Fruit fly (Drosophila melanogaster) whole organism, wandering third instar larva: ENCODE data around the gene wake.

Experiments used
- Abd-B ChIP-seq: fragments of >200 bp; optimal IDR thresholded peaks from 2 replicates; lab custom pipeline; 2017; ENCODE audit warnings: missing biosample characterization, missing genetic modification characterization
- CG32264 ChIP-seq: fragments of 200-800 bp; sonication (Bioruptor generic); optimal IDR thresholded peaks from 2 replicates; lab custom pipeline; 2016; ENCODE audit warnings: missing biosample characterization, missing genetic modification characterization
- CG9705 ChIP-seq: fragments of 200-800 bp; sonication (Bioruptor generic); optimal IDR thresholded peaks from 2 replicates; lab custom pipeline; 2018; ENCODE audit warnings: missing biosample characterization, mild to moderate bottlenecking, missing genetic modification characterization
- CrebA ChIP-seq: fragments of 200-800 bp; sonication (Bioruptor generic); optimal IDR thresholded peaks from 2 replicates; lab custom pipeline; 2016; ENCODE audit warnings: missing biosample characterization, mild to moderate bottlenecking, missing genetic modification characterization, borderline replicate concordance
- Dfd ChIP-seq: fragments of >200 bp; optimal IDR thresholded peaks from 2 replicates; lab custom pipeline; 2017; ENCODE audit warnings: missing biosample characterization, missing genetic modification characterization
- Dif ChIP-seq: fragments of 200-275, 200-300 bp; sonication (Bioruptor generic); optimal IDR thresholded peaks from 2 replicates; lab custom pipeline; 2018; ENCODE audit warnings: missing biosample characterization, missing genetic modification characterization; ENCODE audit not compliant: partially characterized antibody
- GATAd ChIP-seq: sonication (Bioruptor generic); optimal IDR thresholded peaks from 2 replicates; lab custom pipeline; 2016; ENCODE audit warnings: missing biosample characterization, missing genetic modification characterization
- HLH106 ChIP-seq: fragments of 200-800 bp; optimal IDR thresholded peaks from 3 replicates; lab custom pipeline; 2019; ENCODE audit warnings: missing biosample characterization, mild to moderate bottlenecking, missing genetic modification characterization, moderate library complexity
- Hnf4 ChIP-seq: fragments of 200-800 bp; sonication (Bioruptor generic); optimal IDR thresholded peaks from 2 replicates; lab custom pipeline; 2016; ENCODE audit warnings: missing biosample characterization, mild to moderate bottlenecking, missing genetic modification characterization
- Hr78 ChIP-seq: fragments of >200 bp; optimal IDR thresholded peaks from 2 replicates; lab custom pipeline; 2017; ENCODE audit warnings: missing biosample characterization, missing genetic modification characterization
- Hr83 ChIP-seq: fragments of 200-300 bp; sonication (Bioruptor generic); optimal IDR thresholded peaks from 2 replicates; lab custom pipeline; 2016; ENCODE audit warnings: missing biosample characterization, mild to moderate bottlenecking, missing genetic modification characterization, moderate library complexity; ENCODE audit not compliant: poor library complexity, severe bottlenecking
- Jra ChIP-seq: sonication (Bioruptor generic); optimal IDR thresholded peaks from 2 replicates; lab custom pipeline; 2016; ENCODE audit warnings: missing biosample characterization, missing genetic modification characterization
- Mio ChIP-seq: sonication (Bioruptor generic); optimal IDR thresholded peaks from 2 replicates; lab custom pipeline; 2016; ENCODE audit warnings: missing biosample characterization, missing genetic modification characterization
- Myc ChIP-seq: fragments of >200 bp; optimal IDR thresholded peaks from 2 replicates; lab custom pipeline; 2017
- N ChIP-seq: fragments of >200 bp; optimal IDR thresholded peaks from 2 replicates; lab custom pipeline; 2018; ENCODE audit warnings: missing biosample characterization, missing external identifiers, missing genetic modification characterization
- OdsH ChIP-seq: fragments of 200-800 bp; sonication (Bioruptor generic); optimal IDR thresholded peaks from 2 replicates; lab custom pipeline; 2016; ENCODE audit warnings: missing biosample characterization, mild to moderate bottlenecking, missing genetic modification characterization
- Rel ChIP-seq, 2 experiments: fragments of 200-800 bp; sonication (Bioruptor generic) in 1 of 2; optimal IDR thresholded peaks; 2 replicates in 1 of 2; 3 replicates in 1 of 2; lab custom pipeline; 2016 to 2019; ENCODE audit warnings: mild to moderate bottlenecking in 2 of 2, missing biosample characterization in 2 of 2, missing genetic modification characterization in 2 of 2, moderate library complexity in 1 of 2
- Sp1 ChIP-seq: fragments of 200-800 bp; sonication (Bioruptor generic); optimal IDR thresholded peaks from 3 replicates; lab custom pipeline; 2019; ENCODE audit warnings: missing biosample characterization, mild to moderate bottlenecking, missing genetic modification characterization, moderate library complexity
- Vsx2 ChIP-seq: fragments of 200-300, 225-300 bp; sonication (Bioruptor generic); optimal IDR thresholded peaks from 2 replicates; lab custom pipeline; 2018; ENCODE audit warnings: missing biosample characterization, missing genetic modification characterization; ENCODE audit not compliant: partially characterized antibody
- br ChIP-seq: fragments of 200-800 bp; sonication (Bioruptor generic); optimal IDR thresholded peaks from 2 replicates; lab custom pipeline; 2016; ENCODE audit warnings: missing biosample characterization, missing genetic modification characterization
- brk ChIP-seq: fragments of 200-800 bp; sonication (Bioruptor generic); optimal IDR thresholded peaks from 2 replicates; lab custom pipeline; 2016; ENCODE audit warnings: missing biosample characterization, mild to moderate bottlenecking, missing genetic modification characterization
- dl ChIP-seq, 2 experiments: fragments of 175-275, 200-275 bp in 1 of 2; fragments of 200-275 bp in 1 of 2; sonication (Bioruptor generic); optimal IDR thresholded peaks; lab custom pipeline; 2018; ENCODE audit warnings: mild to moderate bottlenecking in 2 of 2, missing biosample characterization in 2 of 2, missing genetic modification characterization in 2 of 2, moderate library complexity in 2 of 2; ENCODE audit not compliant: partially characterized antibody in 2 of 2, insufficient read depth in 1 of 2
- dmrt93B ChIP-seq: fragments of 200-800 bp; sonication (Bioruptor generic); optimal IDR thresholded peaks from 2 replicates; lab custom pipeline; 2018; ENCODE audit warnings: missing biosample characterization, mild to moderate bottlenecking, missing genetic modification characterization
- dsf ChIP-seq: sonication (Bioruptor generic); optimal IDR thresholded peaks from 2 replicates; lab custom pipeline; 2016; ENCODE audit warnings: missing biosample characterization, missing genetic modification characterization, borderline replicate concordance
- ey ChIP-seq: fragments of 200-800 bp; sonication (Bioruptor generic); optimal IDR thresholded peaks from 2 replicates; lab custom pipeline; 2016; ENCODE audit warnings: missing biosample characterization, missing genetic modification characterization
- foxo ChIP-seq, 2 experiments: fragments of 200-800 bp; sonication (Bioruptor generic); optimal IDR thresholded peaks; 2 replicates in 1 of 2; 3 replicates in 1 of 2; lab custom pipeline; 2016 to 2017; ENCODE audit warnings: missing biosample characterization in 2 of 2, missing genetic modification characterization in 2 of 2
- fru ChIP-seq: fragments of 200-800 bp; sonication (Bioruptor generic); optimal IDR thresholded peaks from 3 replicates; lab custom pipeline; 2016; ENCODE audit warnings: missing biosample characterization, mild to moderate bottlenecking, missing genetic modification characterization
- h ChIP-seq: fragments of 200-800 bp; sonication (Bioruptor generic); optimal IDR thresholded peaks from 3 replicates; lab custom pipeline; 2016; ENCODE audit warnings: missing biosample characterization, mild to moderate bottlenecking, missing genetic modification characterization
- jim ChIP-seq: fragments of 175-275, 200-325 bp; sonication (Bioruptor generic); optimal IDR thresholded peaks from 2 replicates; lab custom pipeline; 2016; ENCODE audit warnings: missing biosample characterization, mild to moderate bottlenecking, missing genetic modification characterization
- lola ChIP-seq: fragments of >200 bp; optimal IDR thresholded peaks from 2 replicates; lab custom pipeline; 2017; ENCODE audit warnings: missing biosample characterization, missing genetic modification characterization
- pan ChIP-seq: fragments of >200 bp; optimal IDR thresholded peaks from 2 replicates; lab custom pipeline; 2017
- psq ChIP-seq: fragments of 200-800 bp; sonication (Bioruptor generic); optimal IDR thresholded peaks from 3 replicates; lab custom pipeline; 2017; ENCODE audit warnings: missing biosample characterization, mild to moderate bottlenecking, missing genetic modification characterization, moderate library complexity
- rgr ChIP-seq: fragments of 200-800 bp; sonication (Bioruptor generic); optimal IDR thresholded peaks from 3 replicates; lab custom pipeline; 2016; ENCODE audit warnings: missing biosample characterization, mild to moderate bottlenecking, missing genetic modification characterization
- sage ChIP-seq: fragments of 200-800 bp; sonication (Bioruptor generic); optimal IDR thresholded peaks from 2 replicates; lab custom pipeline; 2016; ENCODE audit warnings: missing biosample characterization, mild to moderate bottlenecking, missing genetic modification characterization
- sv ChIP-seq: fragments of 200-800 bp; sonication (Bioruptor generic); optimal IDR thresholded peaks from 3 replicates; lab custom pipeline; 2016; ENCODE audit warnings: missing biosample characterization, missing genetic modification characterization
- tai ChIP-seq: sonication (Bioruptor generic); optimal IDR thresholded peaks from 2 replicates; lab custom pipeline; 2016; ENCODE audit warnings: missing biosample characterization, missing genetic modification characterization
- usp ChIP-seq: fragments of >200 bp; optimal IDR thresholded peaks from 2 replicates; lab custom pipeline; 2017; ENCODE audit warnings: missing biosample characterization, missing genetic modification characterization
- woc ChIP-seq: sonication (Bioruptor generic); optimal IDR thresholded peaks from 2 replicates; lab custom pipeline; 2016; ENCODE audit warnings: missing biosample characterization, mild to moderate bottlenecking, missing genetic modification characterization

Gene wake

dm6 chr3R:22664274-22664673 is 24.7 kb downstream of the wake start:
- TF ChIP-seq sv (no peak), usp (GFP tag; lab: Kevin White, UChicago) (no peak)

- TF ChIP-seq Myc, result no peak
- TF ChIP-seq N (GFP tag; lab: Kevin White, UChicago), result peak; percentile 47
- TF ChIP-seq Sp1 (GFP tag; lab: Kevin White, UChicago), result peak; percentile 21
- peak; percentile 35 for TF ChIP-seq psq (GFP tag; lab: Kevin White, UChicago)
- no peak for TF ChIP-seq dsf (GFP tag; lab: Kevin White, UChicago)
- peak; percentile 14 for TF ChIP-seq Hr83 (GFP tag; lab: Kevin White, UChicago)
- TF ChIP-seq sv, result no peak
- TF ChIP-seq CG32264 (GFP tag; lab: Kevin White, UChicago), result no peak
- TF ChIP-seq Dif, result peak; percentile 19
- TF ChIP-seq Vsx2 (GFP tag; lab: Kevin White, UChicago), result no peak
- TF ChIP-seq Dfd, result no peak
- no peak for TF ChIP-seq foxo (GFP tag; optimal IDR thresholded peaks at IDR 0.05; lab: Kevin White, UChicago)
- TF ChIP-seq dl (GFP tag; optimal IDR thresholded peaks at IDR 0.05; lab: Kevin White, UChicago; ENCODE audit: insufficient read depth in 1 of 2, partially characterized antibody in 2 of 2), result peak; percentile 32 to 48
- no peak for TF ChIP-seq Hnf4
- no peak for TF ChIP-seq Rel (GFP tag; optimal IDR thresholded peaks at IDR 0.05; lab: Kevin White, UChicago)
- no peak for TF ChIP-seq Rel (tag; optimal IDR thresholded peaks at IDR 0.05; lab: Kevin White, UChicago)
Measured at dm6 chr3R:22666449-22667283, 27.1 kb downstream of the wake start.

dm6 chr3R:22667284-22667958 is 27.8 kb downstream of the wake start:
- TF ChIP-seq CrebA (GFP tag; lab: Kevin White, UChicago), result no peak
- no peak for TF ChIP-seq lola (GFP tag; lab: Kevin White, UChicago)
- no peak for TF ChIP-seq usp (GFP tag; lab: Kevin White, UChicago)
- TF ChIP-seq dmrt93B (GFP tag; lab: Kevin White, UChicago), result peak; percentile 89
- peak; percentile 51 for TF ChIP-seq Dfd
- TF ChIP-seq Rel (GFP tag; optimal IDR thresholded peaks at IDR 0.05; lab: Kevin White, UChicago), result no peak
- TF ChIP-seq Rel (tag; optimal IDR thresholded peaks at IDR 0.05; lab: Kevin White, UChicago), result peak; percentile 35
- TF ChIP-seq Hr83 (GFP tag; lab: Kevin White, UChicago), result no peak
- TF ChIP-seq ey, result peak; percentile 88
- TF ChIP-seq rgr (GFP tag; lab: Kevin White, UChicago), result peak; percentile 88
- TF ChIP-seq N (GFP tag; lab: Kevin White, UChicago), result no peak
- TF ChIP-seq woc (GFP tag; lab: Kevin White, UChicago), result peak; percentile 88
- peak; percentile 44 for TF ChIP-seq Dif
- no peak for TF ChIP-seq Mio (GFP tag; lab: Kevin White, UChicago)
- no peak for TF ChIP-seq Abd-B (GFP tag; lab: Kevin White, UChicago)
- TF ChIP-seq brk (GFP tag; lab: Kevin White, UChicago), result peak; percentile 51
- peak in 1 of 2 experiments; percentile 91 for TF ChIP-seq foxo (GFP tag; optimal IDR thresholded peaks at IDR 0.05; lab: Kevin White, UChicago)
- peak; percentile 76 for TF ChIP-seq tai (GFP tag; lab: Kevin White, UChicago)
- TF ChIP-seq psq (GFP tag; lab: Kevin White, UChicago), result peak; percentile 81
- TF ChIP-seq Hr78 (GFP tag; lab: Kevin White, UChicago), result no peak
- TF ChIP-seq CG9705, result peak; percentile 78
- TF ChIP-seq fru, result peak; percentile 79
- TF ChIP-seq jim (GFP tag; lab: Kevin White, UChicago), result no peak
- TF ChIP-seq Hnf4, result peak; percentile 65
- no peak for TF ChIP-seq Myc
- TF ChIP-seq sage (GFP tag; lab: Kevin White, UChicago), result peak; percentile 66
- peak; percentile 93 for TF ChIP-seq HLH106 (tag; lab: Kevin White, UChicago)
- TF ChIP-seq CG32264 (GFP tag; lab: Kevin White, UChicago), result peak; percentile 60
- peak; percentile 92 for TF ChIP-seq Sp1 (GFP tag; lab: Kevin White, UChicago)
- peak; percentile 45 for TF ChIP-seq dsf (GFP tag; lab: Kevin White, UChicago)
- no peak for TF ChIP-seq Vsx2 (GFP tag; lab: Kevin White, UChicago)
- no peak for TF ChIP-seq pan (lab: Kevin White, UChicago)
- TF ChIP-seq Jra, result peak; percentile 21
- peak; percentile 93 for TF ChIP-seq h (GFP tag; lab: Kevin White, UChicago)
- peak; percentile 89 for TF ChIP-seq OdsH (GFP tag; lab: Kevin White, UChicago)
- no peak for TF ChIP-seq sv
- TF ChIP-seq dl (GFP tag; optimal IDR thresholded peaks at IDR 0.05; lab: Kevin White, UChicago; ENCODE audit: insufficient read depth in 1 of 2, partially characterized antibody in 2 of 2), result peak; percentile 10 to 43
- peak; percentile 84 for TF ChIP-seq br (GFP tag; lab: Kevin White, UChicago)
- TF ChIP-seq GATAd (GFP tag; lab: Kevin White, UChicago), result no peak
